Worm (Caenorhabditis elegans): Measurements from ENCODE around the gene C29E4.13.

ce11 chrIII:7937548-7937947, 9.0 kb upstream of the C29E4.13 start, which contains the start of gene C29E4.10:
- TF ChIP-seq tab-1 (GFP tag; IDR thresholded peaks at IDR 0.05) (no peak), cog-1 (tag; optimal IDR thresholded peaks at IDR 0.05) (no peak), flt-1 (GFP tag; IDR thresholded peaks at IDR 0.05) (no peak)

Data from whole organism, midembryonic.